Worm (Caenorhabditis elegans) whole organism, midembryonic: Measurements from ENCODE around the gene ZC190.4.

Source experiments
- T22C8.4 ChIP-seq: fragments of 200-800 bp; sonication (Bioruptor generic); IDR thresholded peaks from 2 replicates; pipeline ENCODE4 v1.3.6; 2022; ENCODE audit warnings: missing genetic modification characterization, missing compliant biosample characterization
- cog-1 ChIP-seq: sonication (generic microtip); optimal IDR thresholded peaks from 2 replicates; lab custom pipeline; 2016; ENCODE audit warnings: missing genetic modification characterization, missing compliant biosample characterization
- flt-1 ChIP-seq: fragments of 200-800 bp; sonication (Bioruptor generic); IDR thresholded peaks from 2 replicates; pipeline ENCODE4 v1.3.6; 2022; ENCODE audit warnings: missing genetic modification characterization, missing compliant biosample characterization
- klf-2 ChIP-seq: fragments of 200-800 bp; sonication (Bioruptor generic); conservative IDR thresholded peaks from 2 replicates; pipeline ENCODE4 v1.3.6; 2022; ENCODE audit warnings: missing genetic modification reagents, missing genetic modification characterization, missing compliant biosample characterization
- med-1 ChIP-seq: sonication (generic microtip); optimal IDR thresholded peaks from 2 replicates; lab custom pipeline; 2017; ENCODE audit warnings: missing genetic modification characterization, mild to moderate bottlenecking, missing compliant biosample characterization, antibody characterized with exemption, missing genetic modification reagents; ENCODE audit not compliant: insufficient read depth
- ref-1 ChIP-seq: fragments of 200-800 bp; sonication (Bioruptor generic); conservative IDR thresholded peaks from 2 replicates; pipeline ENCODE4 v1.3.6; 2022; ENCODE audit warnings: missing genetic modification reagents, missing genetic modification characterization, missing compliant biosample characterization
- tab-1 ChIP-seq: fragments of 200-800 bp; sonication (Bioruptor generic); IDR thresholded peaks from 2 replicates; pipeline ENCODE4 v1.3.6; 2022; ENCODE audit warnings: missing genetic modification characterization, missing compliant biosample characterization
- ztf-23 ChIP-seq: fragments of 200-800 bp; sonication (Bioruptor generic); IDR thresholded peaks from 2 replicates; pipeline ENCODE4 v1.3.6; 2022; ENCODE audit warnings: missing genetic modification reagents, missing genetic modification characterization, missing compliant biosample characterization
- ztf-29 ChIP-seq: fragments of 200-800 bp; sonication (Bioruptor generic); IDR thresholded peaks from 2 replicates; pipeline ENCODE4 v1.3.6; 2022; ENCODE audit warnings: missing genetic modification reagents, missing genetic modification characterization, missing compliant biosample characterization

DNA sequence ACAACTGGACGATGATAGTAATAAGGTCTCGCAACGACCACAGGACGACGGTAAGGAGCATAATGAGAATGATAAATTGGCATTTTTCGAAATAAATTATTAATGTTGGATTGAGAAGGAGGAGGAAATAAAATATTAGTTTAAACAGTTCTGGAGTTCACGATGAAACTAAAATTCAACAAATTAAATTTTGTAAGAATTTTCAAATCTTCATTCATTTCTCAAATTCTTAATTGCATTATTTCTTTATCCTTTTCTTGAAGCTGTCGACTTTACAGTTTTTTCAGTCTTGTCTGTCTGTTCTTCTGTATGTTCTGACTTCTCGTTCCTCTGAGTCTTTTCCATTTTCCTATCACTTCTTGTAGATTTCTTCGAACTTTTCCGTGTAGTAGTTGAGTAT is 20.9 kb downstream of the ZC190.4 start, which contains the start of gene ZC190.7:
- TF ChIP-seq cog-1 (tag; lab: Kevin White, UChicago) (no peak), tab-1 (no peak), flt-1 (GFP tag; lab: Robert Waterston, UW) (no peak), klf-2 (GFP tag; lab: Robert Waterston, UW) (no peak), T22C8.4 (GFP tag; lab: Robert Waterston, UW) (no peak), ztf-29 (no peak), med-1 (no peak), ztf-23 (GFP tag; lab: Robert Waterston, UW) (no peak), ref-1 (GFP tag; lab: Robert Waterston, UW) (no peak)
